Fruit fly (Drosophila melanogaster) whole organism, wandering third instar larva: ENCODE measurements around the gene CG3857.

Experiments
- Abd-B ChIP-seq: fragments of >200 bp; optimal IDR thresholded peaks from 2 replicates; lab custom pipeline; 2017; ENCODE audit warnings: missing biosample characterization, missing genetic modification characterization
- CG32264 ChIP-seq: fragments of 200-800 bp; sonication (Bioruptor generic); optimal IDR thresholded peaks from 2 replicates; lab custom pipeline; 2016; ENCODE audit warnings: missing biosample characterization, missing genetic modification characterization
- CG9705 ChIP-seq: fragments of 200-800 bp; sonication (Bioruptor generic); optimal IDR thresholded peaks from 2 replicates; lab custom pipeline; 2018; ENCODE audit warnings: missing biosample characterization, mild to moderate bottlenecking, missing genetic modification characterization
- CrebA ChIP-seq: fragments of 200-800 bp; sonication (Bioruptor generic); optimal IDR thresholded peaks from 2 replicates; lab custom pipeline; 2016; ENCODE audit warnings: missing biosample characterization, mild to moderate bottlenecking, missing genetic modification characterization, borderline replicate concordance
- Dfd ChIP-seq: fragments of >200 bp; optimal IDR thresholded peaks from 2 replicates; lab custom pipeline; 2017; ENCODE audit warnings: missing biosample characterization, missing genetic modification characterization
- Dif ChIP-seq: fragments of 200-275, 200-300 bp; sonication (Bioruptor generic); optimal IDR thresholded peaks from 2 replicates; lab custom pipeline; 2018; ENCODE audit warnings: missing biosample characterization, missing genetic modification characterization; ENCODE audit not compliant: partially characterized antibody
- GATAd ChIP-seq: sonication (Bioruptor generic); optimal IDR thresholded peaks from 2 replicates; lab custom pipeline; 2016; ENCODE audit warnings: missing biosample characterization, missing genetic modification characterization
- HLH106 ChIP-seq: fragments of 200-800 bp; optimal IDR thresholded peaks from 3 replicates; lab custom pipeline; 2019; ENCODE audit warnings: missing biosample characterization, mild to moderate bottlenecking, missing genetic modification characterization, moderate library complexity
- Hnf4 ChIP-seq: fragments of 200-800 bp; sonication (Bioruptor generic); optimal IDR thresholded peaks from 2 replicates; lab custom pipeline; 2016; ENCODE audit warnings: missing biosample characterization, mild to moderate bottlenecking, missing genetic modification characterization
- Hr83 ChIP-seq: fragments of 200-300 bp; sonication (Bioruptor generic); optimal IDR thresholded peaks from 2 replicates; lab custom pipeline; 2016; ENCODE audit warnings: missing biosample characterization, mild to moderate bottlenecking, missing genetic modification characterization, moderate library complexity; ENCODE audit not compliant: poor library complexity, severe bottlenecking
- Jra ChIP-seq: sonication (Bioruptor generic); optimal IDR thresholded peaks from 2 replicates; lab custom pipeline; 2016; ENCODE audit warnings: missing biosample characterization, missing genetic modification characterization
- Mio ChIP-seq: sonication (Bioruptor generic); optimal IDR thresholded peaks from 2 replicates; lab custom pipeline; 2016; ENCODE audit warnings: missing biosample characterization, missing genetic modification characterization
- Myc ChIP-seq: fragments of >200 bp; optimal IDR thresholded peaks from 2 replicates; lab custom pipeline; 2017
- OdsH ChIP-seq: fragments of 200-800 bp; sonication (Bioruptor generic); optimal IDR thresholded peaks from 2 replicates; lab custom pipeline; 2016; ENCODE audit warnings: missing biosample characterization, mild to moderate bottlenecking, missing genetic modification characterization
- Rel ChIP-seq, 2 experiments: fragments of 200-800 bp; sonication (Bioruptor generic) in 1 of 2; optimal IDR thresholded peaks; 2 replicates in 1 of 2; 3 replicates in 1 of 2; lab custom pipeline; 2016 to 2019; ENCODE audit warnings: mild to moderate bottlenecking in 2 of 2, missing biosample characterization in 2 of 2, missing genetic modification characterization in 2 of 2, moderate library complexity in 1 of 2
- Vsx2 ChIP-seq: fragments of 200-300, 225-300 bp; sonication (Bioruptor generic); optimal IDR thresholded peaks from 2 replicates; lab custom pipeline; 2018; ENCODE audit warnings: missing biosample characterization, missing genetic modification characterization; ENCODE audit not compliant: partially characterized antibody
- brk ChIP-seq: fragments of 200-800 bp; sonication (Bioruptor generic); optimal IDR thresholded peaks from 2 replicates; lab custom pipeline; 2016; ENCODE audit warnings: missing biosample characterization, mild to moderate bottlenecking, missing genetic modification characterization
- dl ChIP-seq, 2 experiments: fragments of 175-275, 200-275 bp in 1 of 2; fragments of 200-275 bp in 1 of 2; sonication (Bioruptor generic); optimal IDR thresholded peaks; lab custom pipeline; 2018; ENCODE audit warnings: mild to moderate bottlenecking in 2 of 2, missing biosample characterization in 2 of 2, missing genetic modification characterization in 2 of 2, moderate library complexity in 2 of 2; ENCODE audit not compliant: partially characterized antibody in 2 of 2, insufficient read depth in 1 of 2
- dmrt93B ChIP-seq: fragments of 200-800 bp; sonication (Bioruptor generic); optimal IDR thresholded peaks from 2 replicates; lab custom pipeline; 2018; ENCODE audit warnings: missing biosample characterization, mild to moderate bottlenecking, missing genetic modification characterization
- dsf ChIP-seq: sonication (Bioruptor generic); optimal IDR thresholded peaks from 2 replicates; lab custom pipeline; 2016; ENCODE audit warnings: missing biosample characterization, missing genetic modification characterization, borderline replicate concordance
- ey ChIP-seq: fragments of 200-800 bp; sonication (Bioruptor generic); optimal IDR thresholded peaks from 2 replicates; lab custom pipeline; 2016; ENCODE audit warnings: missing biosample characterization, missing genetic modification characterization
- foxo ChIP-seq, 2 experiments: fragments of 200-800 bp; sonication (Bioruptor generic); optimal IDR thresholded peaks; 2 replicates in 1 of 2; 3 replicates in 1 of 2; lab custom pipeline; 2016 to 2017; ENCODE audit warnings: missing biosample characterization in 2 of 2, missing genetic modification characterization in 2 of 2
- h ChIP-seq: fragments of 200-800 bp; sonication (Bioruptor generic); optimal IDR thresholded peaks from 3 replicates; lab custom pipeline; 2016; ENCODE audit warnings: missing biosample characterization, mild to moderate bottlenecking, missing genetic modification characterization
- jim ChIP-seq: fragments of 175-275, 200-325 bp; sonication (Bioruptor generic); optimal IDR thresholded peaks from 2 replicates; lab custom pipeline; 2016; ENCODE audit warnings: missing biosample characterization, mild to moderate bottlenecking, missing genetic modification characterization
- lola ChIP-seq: fragments of >200 bp; optimal IDR thresholded peaks from 2 replicates; lab custom pipeline; 2017; ENCODE audit warnings: missing biosample characterization, missing genetic modification characterization
- pan ChIP-seq: fragments of >200 bp; optimal IDR thresholded peaks from 2 replicates; lab custom pipeline; 2017
- psq ChIP-seq: fragments of 200-800 bp; sonication (Bioruptor generic); optimal IDR thresholded peaks from 3 replicates; lab custom pipeline; 2017; ENCODE audit warnings: missing biosample characterization, mild to moderate bottlenecking, missing genetic modification characterization, moderate library complexity
- rgr ChIP-seq: fragments of 200-800 bp; sonication (Bioruptor generic); optimal IDR thresholded peaks from 3 replicates; lab custom pipeline; 2016; ENCODE audit warnings: missing biosample characterization, mild to moderate bottlenecking, missing genetic modification characterization
- sv ChIP-seq: fragments of 200-800 bp; sonication (Bioruptor generic); optimal IDR thresholded peaks from 3 replicates; lab custom pipeline; 2016; ENCODE audit warnings: missing biosample characterization, missing genetic modification characterization
- tai ChIP-seq: sonication (Bioruptor generic); optimal IDR thresholded peaks from 2 replicates; lab custom pipeline; 2016; ENCODE audit warnings: missing biosample characterization, missing genetic modification characterization
- usp ChIP-seq: fragments of >200 bp; optimal IDR thresholded peaks from 2 replicates; lab custom pipeline; 2017; ENCODE audit warnings: missing biosample characterization, missing genetic modification characterization
- woc ChIP-seq: sonication (Bioruptor generic); optimal IDR thresholded peaks from 2 replicates; lab custom pipeline; 2016; ENCODE audit warnings: missing biosample characterization, mild to moderate bottlenecking, missing genetic modification characterization

CG3857 gene

DNA sequence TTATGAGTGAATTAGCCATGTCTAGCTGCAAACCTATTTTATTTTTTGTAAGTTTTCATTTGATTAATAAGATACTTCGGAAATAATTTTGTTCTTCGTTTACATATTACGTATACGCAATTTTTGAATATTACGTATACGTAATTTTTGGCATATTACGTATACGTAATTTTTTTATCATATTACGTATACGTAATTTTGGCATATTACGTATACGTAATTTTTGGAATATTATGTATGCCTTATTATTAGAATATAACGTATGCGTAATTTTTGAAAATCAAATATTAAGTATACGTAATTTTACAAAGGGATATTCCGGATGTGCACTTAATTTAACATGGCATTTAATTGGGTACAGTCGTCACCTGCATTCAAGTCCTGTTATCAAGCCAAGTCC is 28.3 kb upstream of the CG3857 start:
- TF ChIP-seq dmrt93B (GFP tag; lab: Kevin White, UChicago) (no peak), brk (GFP tag; lab: Kevin White, UChicago) (no peak), lola (GFP tag; lab: Kevin White, UChicago) (no peak), Abd-B (GFP tag; lab: Kevin White, UChicago) (no peak), ey (no peak), Dif (GFP tag; lab: Kevin White, UChicago) (no peak)

DNA sequence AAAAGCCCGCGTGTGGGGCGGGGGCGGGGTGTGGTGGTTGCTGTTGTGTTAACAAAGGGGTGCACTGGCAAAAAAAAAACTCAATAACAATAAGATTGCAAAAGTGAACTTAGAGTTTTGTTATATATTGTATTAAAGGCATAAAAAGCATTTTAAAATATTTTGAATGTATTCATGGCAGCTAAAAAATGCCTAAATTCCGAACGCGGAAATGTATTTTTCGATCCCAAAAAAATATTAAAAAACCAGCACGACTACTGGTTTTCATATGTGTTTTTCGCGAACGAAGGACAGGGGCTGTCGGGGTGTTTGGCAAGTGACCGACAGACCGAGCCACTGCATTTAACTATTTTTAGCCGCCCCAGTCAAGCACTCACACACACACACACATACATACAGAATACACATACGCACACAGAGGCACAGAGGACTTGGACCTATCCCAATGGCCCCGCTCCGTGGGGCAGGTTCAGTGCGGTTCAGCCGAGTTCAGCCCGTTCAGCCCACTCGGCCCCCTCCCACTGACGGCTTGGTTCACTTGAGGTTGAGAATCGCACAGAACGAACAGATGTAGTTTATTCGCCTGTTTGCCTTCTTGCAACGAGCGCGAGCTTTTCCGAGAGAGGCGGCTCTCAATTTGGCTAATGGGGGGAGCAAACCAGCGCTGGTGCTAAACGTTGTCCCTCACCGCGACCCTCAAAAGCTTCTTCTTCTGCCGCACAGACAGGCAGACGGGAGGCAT is 27.1 kb upstream of the CG3857 start:
- TF ChIP-seq dmrt93B (GFP tag; lab: Kevin White, UChicago) (no peak), jim (GFP tag; lab: Kevin White, UChicago) (no peak), OdsH (GFP tag; lab: Kevin White, UChicago) (no peak), Rel (GFP tag; optimal IDR thresholded peaks at IDR 0.05; lab: Kevin White, UChicago) (no peak), Rel (tag; optimal IDR thresholded peaks at IDR 0.05; lab: Kevin White, UChicago) (no peak)
- TF ChIP-seq, all 38 proteins: peak for 0

DNA sequence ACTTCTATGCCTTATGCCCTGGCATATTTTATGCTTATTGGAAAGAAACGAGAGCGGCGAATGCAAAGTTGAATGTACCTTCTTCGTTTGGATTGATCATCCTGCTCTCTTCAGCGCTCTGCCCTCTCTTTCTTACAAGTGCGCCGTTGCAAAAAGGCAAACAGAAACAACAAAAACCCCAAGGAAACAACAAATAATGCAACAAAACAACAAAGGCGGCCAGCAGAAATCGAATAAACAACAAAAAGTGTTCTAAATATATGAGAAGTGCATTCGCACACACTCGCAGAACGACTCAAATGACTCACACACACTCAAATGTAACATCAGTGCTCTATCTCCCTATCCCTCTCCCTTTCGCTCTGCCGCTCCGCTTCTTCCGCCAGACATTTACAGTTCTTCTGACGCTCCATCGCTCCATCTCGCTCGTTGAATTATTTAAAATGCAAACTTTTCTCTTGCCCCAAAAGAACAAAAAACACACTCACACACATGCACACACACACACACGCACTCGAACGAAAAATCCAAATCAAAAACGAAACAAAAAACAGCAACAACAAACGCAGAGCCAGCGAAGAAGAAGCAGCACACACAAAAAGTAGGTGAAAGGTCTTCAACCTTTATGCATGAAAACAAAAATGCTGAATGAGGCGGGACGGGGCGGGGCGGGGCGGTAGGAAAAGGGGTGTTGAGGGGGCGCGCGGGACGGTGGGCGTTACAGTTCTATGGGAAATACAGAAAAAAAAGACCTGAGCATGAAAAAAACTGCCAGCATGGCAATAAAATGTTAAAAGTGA is 26.3 kb upstream of the CG3857 start:
- TF ChIP-seq Dfd (GFP tag; lab: Kevin White, UChicago) (peak; percentile 83), HLH106 (no peak)

DNA sequence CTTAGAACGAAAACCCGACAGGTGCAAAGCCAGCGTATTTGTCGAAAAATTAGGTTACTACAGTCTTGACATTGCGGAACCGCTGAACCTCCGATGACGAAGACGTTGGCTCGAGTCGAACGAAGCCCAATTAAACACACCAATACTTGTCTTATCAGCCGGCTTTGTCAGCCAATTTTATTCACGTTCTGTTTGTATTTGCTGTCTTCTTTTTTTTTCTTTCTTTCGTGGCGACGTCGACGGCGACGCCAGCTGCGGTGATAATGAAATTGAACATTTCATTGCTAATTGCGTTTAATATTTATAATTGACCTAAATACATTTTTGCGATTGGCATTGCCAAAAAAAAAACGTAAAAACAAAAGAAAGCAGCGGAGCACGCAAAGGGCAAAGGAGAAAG is 25.7 kb upstream of the CG3857 start:
- TF ChIP-seq Abd-B (GFP tag; lab: Kevin White, UChicago), result no peak
- no peak for TF ChIP-seq foxo (GFP tag; optimal IDR thresholded peaks at IDR 0.05; lab: Kevin White, UChicago)
- no peak for TF ChIP-seq dmrt93B (GFP tag; lab: Kevin White, UChicago)
- TF ChIP-seq dsf (GFP tag; lab: Kevin White, UChicago), result no peak
- TF ChIP-seq Myc, result no peak
- TF ChIP-seq jim (GFP tag; lab: Kevin White, UChicago), result no peak
- TF ChIP-seq CrebA, result no peak
- TF ChIP-seq Vsx2 (GFP tag; lab: Kevin White, UChicago), result no peak
- no peak for TF ChIP-seq ey
- TF ChIP-seq CG32264, result no peak

DNA sequence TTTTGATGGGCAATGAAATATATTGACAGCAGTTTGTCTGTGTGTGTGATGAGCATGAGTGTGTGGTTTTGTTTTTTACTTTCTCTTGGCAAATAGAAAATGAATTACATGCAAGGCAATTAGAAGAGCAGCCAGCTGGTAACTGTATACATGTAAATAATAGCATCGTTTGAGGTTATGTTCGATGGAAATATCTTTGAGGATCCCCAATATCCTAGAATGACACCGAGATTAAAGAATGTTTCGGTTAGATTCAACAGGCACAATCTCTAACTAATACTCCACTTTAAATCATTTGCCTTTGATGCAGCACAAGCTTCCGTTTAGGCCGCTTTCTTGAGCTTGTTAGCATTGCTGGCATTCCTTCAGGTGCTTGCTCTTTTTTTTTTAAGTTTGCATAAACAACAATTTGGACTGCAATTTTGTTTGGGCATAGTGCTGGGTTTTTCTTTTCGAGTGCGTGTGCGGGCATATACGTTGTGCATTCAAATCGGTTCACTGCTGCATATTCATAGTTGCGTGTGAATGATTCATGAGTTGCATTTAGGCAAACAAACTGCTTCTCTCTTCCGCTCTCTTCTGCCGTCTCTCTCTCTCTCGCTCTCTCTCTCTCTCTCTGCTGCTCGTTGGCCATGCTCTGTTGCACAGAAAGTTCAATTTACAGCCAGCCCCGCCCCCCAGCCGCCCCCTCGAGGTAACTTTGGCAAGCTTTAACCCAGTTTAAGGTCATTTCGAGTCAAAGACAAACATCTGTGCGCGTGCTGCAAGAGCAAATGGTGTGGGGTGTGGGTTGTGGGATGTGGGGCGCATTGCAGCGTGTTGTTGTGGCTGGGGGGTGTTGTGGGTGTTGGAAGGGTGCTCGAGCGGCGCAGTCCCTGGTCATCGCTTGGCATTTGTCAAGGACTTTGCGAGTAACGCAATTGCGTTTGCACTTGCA is 24.8 kb upstream of the CG3857 start:
- TF ChIP-seq dsf (GFP tag; lab: Kevin White, UChicago), result no peak
- peak; percentile 60 for TF ChIP-seq Dfd (GFP tag; lab: Kevin White, UChicago)
- TF ChIP-seq woc (GFP tag; lab: Kevin White, UChicago), result no peak
- no peak for TF ChIP-seq rgr (GFP tag; lab: Kevin White, UChicago)

DNA sequence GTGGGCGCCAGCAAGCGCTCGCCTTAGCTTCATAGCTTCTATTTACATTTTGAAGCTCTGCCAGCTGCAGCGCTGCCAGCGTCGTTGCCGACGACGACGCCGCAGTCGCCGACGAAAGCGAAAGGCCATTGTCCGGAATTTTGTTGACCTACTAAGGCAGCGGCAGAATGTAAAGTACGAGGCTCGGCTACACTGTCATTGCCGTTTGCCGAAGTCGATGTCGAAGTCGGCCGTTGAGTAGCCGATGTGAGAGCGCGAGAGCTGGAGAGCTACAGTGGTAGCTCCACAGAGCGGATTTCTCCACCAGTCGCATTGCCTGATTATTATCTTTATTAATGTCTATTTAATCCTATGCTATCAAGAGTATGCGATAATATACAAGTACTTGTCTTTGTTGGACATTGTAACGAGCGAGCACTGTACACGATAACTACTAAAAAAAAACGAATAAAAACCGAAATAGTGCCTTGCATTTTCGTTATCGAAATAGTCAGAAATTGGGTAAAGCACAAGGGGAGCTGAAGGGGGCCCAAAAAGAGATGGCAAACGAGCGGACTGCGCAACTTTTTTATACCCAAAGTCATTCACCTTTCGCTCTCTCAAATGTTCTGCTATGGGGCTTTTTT is 23.9 kb upstream of the CG3857 start:
- no peak for TF ChIP-seq Mio (GFP tag; lab: Kevin White, UChicago)
- TF ChIP-seq lola (GFP tag; lab: Kevin White, UChicago), result no peak
- TF ChIP-seq psq (GFP tag; lab: Kevin White, UChicago), result peak; percentile 75
- no peak for TF ChIP-seq usp (GFP tag; lab: Kevin White, UChicago)
- TF ChIP-seq Rel (GFP tag; optimal IDR thresholded peaks at IDR 0.05; lab: Kevin White, UChicago), result no peak
- peak; percentile 40 for TF ChIP-seq Rel (tag; optimal IDR thresholded peaks at IDR 0.05; lab: Kevin White, UChicago)
- TF ChIP-seq dsf (GFP tag; lab: Kevin White, UChicago), result no peak
- peak; percentile 15 for TF ChIP-seq brk (GFP tag; lab: Kevin White, UChicago)
- TF ChIP-seq Myc, result no peak
- peak; percentile 67 for TF ChIP-seq tai (GFP tag; lab: Kevin White, UChicago)
- peak; percentile 56 for TF ChIP-seq Jra
- TF ChIP-seq CG32264, result peak; percentile 37
- TF ChIP-seq h (GFP tag; lab: Kevin White, UChicago), result peak; percentile 82
- TF ChIP-seq ey, result peak; percentile 84
- TF ChIP-seq dmrt93B (GFP tag; lab: Kevin White, UChicago), result peak; percentile 42
- peak; percentile 74 for TF ChIP-seq sv (GFP tag; lab: Kevin White, UChicago)
- TF ChIP-seq CrebA, result no peak
- TF ChIP-seq pan (lab: Kevin White, UChicago), result no peak
- TF ChIP-seq dl (GFP tag; optimal IDR thresholded peaks at IDR 0.05; lab: Kevin White, UChicago; ENCODE audit: insufficient read depth in 1 of 2, partially characterized antibody in 2 of 2), result no peak
- no peak for TF ChIP-seq GATAd (GFP tag; lab: Kevin White, UChicago)
- TF ChIP-seq CG9705, result peak; percentile 26
- TF ChIP-seq Hr83 (GFP tag; lab: Kevin White, UChicago), result peak; percentile 7
- TF ChIP-seq Hnf4 (GFP tag; lab: Kevin White, UChicago), result peak; percentile 74
